Worm (Caenorhabditis elegans) whole organism, L3 larva: ENCODE data around the gene C03A3.1.

Experiments used
- R02D3.7 ChIP-seq: fragments of 150-350 bp; optimal IDR thresholded peaks from 2 replicates; lab custom pipeline; 2014; ENCODE audit warnings: missing biosample characterization, missing genetic modification characterization
- ZK546.5 ChIP-seq: sonication (generic microtip); optimal IDR thresholded peaks from 2 replicates; lab custom pipeline; 2017; ENCODE audit warnings: missing biosample characterization, missing genetic modification characterization
- ama-1 ChIP-seq: fragments of 150-350 bp; optimal IDR thresholded peaks from 2 replicates; lab custom pipeline; 2018
- ceh-28 ChIP-seq: fragments of 150-350 bp; optimal IDR thresholded peaks from 2 replicates; lab custom pipeline; 2014; ENCODE audit warnings: missing biosample characterization, missing genetic modification reagents, missing genetic modification characterization
- ceh-82 ChIP-seq: fragments of 150-350 bp; optimal IDR thresholded peaks from 2 replicates; lab custom pipeline; 2014; ENCODE audit warnings: missing biosample characterization, missing genetic modification characterization
- ceh-9 ChIP-seq: sonication (generic microtip); optimal IDR thresholded peaks from 2 replicates; lab custom pipeline; 2018; ENCODE audit warnings: missing biosample characterization, missing genetic modification characterization
- daf-12 ChIP-seq: fragments of 150-350 bp; optimal IDR thresholded peaks from 2 replicates; lab custom pipeline; 2014; ENCODE audit warnings: missing biosample characterization, missing genetic modification reagents, missing genetic modification characterization
- egl-27 ChIP-seq: sonication (generic microtip); optimal IDR thresholded peaks from 4 replicates; lab custom pipeline; 2017; ENCODE audit warnings: missing biosample characterization, missing genetic modification reagents, missing genetic modification characterization
- egl-5 ChIP-seq: fragments of 150-350 bp; optimal IDR thresholded peaks from 2 replicates; lab custom pipeline; 2017; ENCODE audit warnings: missing biosample characterization, missing genetic modification reagents, missing genetic modification characterization, inconsistent platforms
- elt-2 ChIP-seq: sonication (generic microtip); optimal IDR thresholded peaks from 2 replicates; lab custom pipeline; 2016; ENCODE audit warnings: missing genetic modification reagents, mild to moderate bottlenecking, missing genetic modification characterization, missing compliant biosample characterization
- fkh-10 ChIP-seq: sonication (generic microtip); optimal IDR thresholded peaks from 2 replicates; lab custom pipeline; 2017; ENCODE audit warnings: missing biosample characterization, missing genetic modification reagents, missing genetic modification characterization
- fkh-2 ChIP-seq: fragments of 150-350 bp; optimal IDR thresholded peaks from 2 replicates; lab custom pipeline; 2014; ENCODE audit warnings: missing biosample characterization, missing genetic modification reagents, missing genetic modification characterization
- hmg-11 ChIP-seq: sonication (generic microtip); optimal IDR thresholded peaks from 2 replicates; lab custom pipeline; 2016; ENCODE audit warnings: missing genetic modification characterization, missing compliant biosample characterization
- jun-1 ChIP-seq: fragments of 150-350 bp; optimal IDR thresholded peaks from 2 replicates; lab custom pipeline; 2014; ENCODE audit warnings: missing biosample characterization, missing genetic modification reagents, missing genetic modification characterization
- lin-15B ChIP-seq: fragments of 150-350 bp; optimal IDR thresholded peaks from 2 replicates; lab custom pipeline; 2014; ENCODE audit warnings: missing biosample characterization, missing genetic modification characterization
- lin-39 ChIP-seq: fragments of 150-350 bp; optimal IDR thresholded peaks from 2 replicates; lab custom pipeline; 2018; ENCODE audit warnings: missing biosample characterization, missing genetic modification reagents, missing genetic modification characterization
- lsy-12 ChIP-seq: sonication (generic microtip); optimal IDR thresholded peaks from 2 replicates; lab custom pipeline; 2016; ENCODE audit warnings: mild to moderate bottlenecking, missing genetic modification characterization, missing compliant biosample characterization
- mdl-1 ChIP-seq: fragments of 150-350 bp; optimal IDR thresholded peaks from 2 replicates; lab custom pipeline; 2014; ENCODE audit warnings: missing biosample characterization, missing genetic modification characterization
- mml-1 ChIP-seq: fragments of 150-350 bp; sonication (generic microtip); optimal IDR thresholded peaks from 3 replicates; lab custom pipeline; 2014; ENCODE audit warnings: missing biosample characterization, missing genetic modification characterization
- nfya-1 ChIP-seq: sonication (generic microtip); optimal IDR thresholded peaks from 2 replicates; lab custom pipeline; 2017; ENCODE audit warnings: missing genetic modification characterization, mild to moderate bottlenecking, missing compliant biosample characterization, antibody characterized with exemption, moderate library complexity; ENCODE audit not compliant: insufficient read depth
- nhr-23 ChIP-seq: fragments of 150-350 bp; optimal IDR thresholded peaks from 2 replicates; lab custom pipeline; 2014; ENCODE audit warnings: missing biosample characterization, missing genetic modification reagents, missing genetic modification characterization
- nhr-237 ChIP-seq: fragments of 150-350 bp; optimal IDR thresholded peaks from 2 replicates; lab custom pipeline; 2014; ENCODE audit warnings: missing biosample characterization, missing genetic modification characterization
- nhr-43 ChIP-seq: sonication (generic microtip); optimal IDR thresholded peaks from 2 replicates; lab custom pipeline; 2016; ENCODE audit warnings: mild to moderate bottlenecking, missing genetic modification characterization, missing compliant biosample characterization; ENCODE audit not compliant: poor library complexity, severe bottlenecking
- nhr-76 ChIP-seq: fragments of 150-350 bp; sonication (generic microtip); optimal IDR thresholded peaks from 5 replicates; lab custom pipeline; 2014; ENCODE audit warnings: missing biosample characterization, missing genetic modification characterization
- nhr-77 ChIP-seq: fragments of 150-350 bp; optimal IDR thresholded peaks from 2 replicates; lab custom pipeline; 2014; ENCODE audit warnings: missing biosample characterization, missing genetic modification characterization
- pha-4 ChIP-seq: fragments of 150-350 bp; optimal IDR thresholded peaks from 2 replicates; lab custom pipeline; 2014; ENCODE audit warnings: missing biosample characterization, missing genetic modification reagents, missing genetic modification characterization
- sea-2 ChIP-seq: fragments of 150-350 bp; sonication (generic microtip); optimal IDR thresholded peaks from 4 replicates; lab custom pipeline; 2014; ENCODE audit warnings: missing biosample characterization, missing genetic modification reagents, missing genetic modification characterization
- snpc-4 ChIP-seq: fragments of 150-350 bp; optimal IDR thresholded peaks from 2 replicates; lab custom pipeline; 2014; ENCODE audit warnings: missing biosample characterization, missing genetic modification characterization
- unc-39 ChIP-seq: sonication (generic microtip); optimal IDR thresholded peaks from 4 replicates; lab custom pipeline; 2017; ENCODE audit warnings: missing biosample characterization, missing genetic modification characterization
- unc-62 ChIP-seq: fragments of 150-350 bp; sonication (generic microtip); optimal IDR thresholded peaks from 4 replicates; lab custom pipeline; 2014; ENCODE audit warnings: missing biosample characterization, missing genetic modification reagents, missing genetic modification characterization
- ztf-11 ChIP-seq: fragments of 150-350 bp; optimal IDR thresholded peaks from 2 replicates; lab custom pipeline; 2014; ENCODE audit warnings: missing biosample characterization, missing genetic modification characterization
- ztf-4 ChIP-seq: fragments of 150-350 bp; optimal IDR thresholded peaks from 2 replicates; lab custom pipeline; 2014; ENCODE audit warnings: missing biosample characterization, missing genetic modification characterization

Gene C03A3.1

DNA sequence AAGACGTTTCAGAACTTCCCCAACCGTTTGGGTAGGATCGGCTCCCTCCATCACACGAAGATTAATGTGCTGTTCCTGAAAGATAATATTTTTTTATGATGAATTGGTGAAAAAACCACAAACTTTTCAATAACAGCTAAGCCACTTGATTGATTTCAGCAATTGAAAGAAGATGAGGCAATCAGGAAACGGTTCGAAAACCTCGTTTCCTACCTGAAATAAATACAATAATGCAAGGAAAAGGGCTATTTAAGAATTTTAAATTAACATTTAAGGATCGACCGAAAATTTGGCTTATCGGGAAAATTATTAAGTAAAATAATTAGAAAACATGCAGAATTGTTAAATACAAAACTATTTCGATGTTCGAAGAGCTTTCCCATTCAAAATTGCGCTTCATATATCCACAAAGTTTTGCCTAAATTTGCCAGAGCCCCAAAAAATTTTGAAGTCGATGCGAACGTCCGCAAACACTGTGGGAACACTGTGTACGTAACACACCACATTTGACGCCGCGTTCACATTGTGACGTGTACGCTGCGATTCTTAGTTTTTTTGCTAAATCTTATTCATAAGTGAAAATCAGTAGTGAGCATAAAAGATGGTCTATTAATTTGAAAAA, 34.5 kb upstream of the C03A3.1 start, which contains the start of gene C34F6.9:
C34F6.9 (minus strand) TSS at position 51 of the 622 bp plus-strand sequence.
- TF ChIP-seq nhr-77 (tag; lab: Kevin White, UChicago) = no peak
- TF ChIP-seq nhr-23 (tag; lab: Kevin White, UChicago) = no peak
- TF ChIP-seq hmg-11 (tag; lab: Kevin White, UChicago) = peak; percentile 31
- TF ChIP-seq, all 47 proteins: peak for 1

DNA sequence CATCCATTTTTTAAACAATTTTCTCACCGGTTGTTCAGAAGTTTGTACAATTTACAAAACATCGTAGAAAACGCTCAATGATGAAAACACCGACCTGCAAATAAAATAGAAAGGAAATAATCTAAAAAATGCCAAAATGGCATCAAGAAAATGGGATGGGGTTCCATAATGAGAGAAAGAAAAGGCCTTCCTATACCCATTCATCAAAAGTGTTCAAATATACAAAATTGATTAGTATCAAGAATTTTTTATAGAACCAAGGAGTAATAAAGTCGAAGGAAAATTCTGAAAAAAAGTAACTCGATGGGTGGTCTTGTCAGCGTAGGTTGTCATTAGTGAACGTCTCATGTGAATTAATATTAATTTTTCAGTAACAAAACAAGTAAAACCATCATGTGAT, 30.6 kb upstream of the C03A3.1 start, which contains the start of gene C34F6.12:
C34F6.12 (minus strand) TSS at position 101 of the 400 bp plus-strand sequence.
- TF ChIP-seq egl-5 (tag; lab: Kevin White, UChicago) (no peak), ceh-82 (no peak), mdl-1 (tag; lab: Kevin White, UChicago) (no peak), fkh-10 (GFP tag; lab: Kevin White, UChicago) (no peak), ama-1 (no peak), nhr-237 (tag; lab: Kevin White, UChicago) (no peak), ztf-11 (tag; lab: Kevin White, UChicago) (no peak), ZK546.5 (tag; lab: Kevin White, UChicago) (no peak), lsy-12 (tag; lab: Kevin White, UChicago) (no peak), R02D3.7 (tag; lab: Kevin White, UChicago) (no peak), lin-15B (tag; lab: Kevin White, UChicago) (no peak), daf-12 (tag; lab: Kevin White, UChicago) (no peak), mml-1 (tag; lab: Kevin White, UChicago) (no peak)

DNA sequence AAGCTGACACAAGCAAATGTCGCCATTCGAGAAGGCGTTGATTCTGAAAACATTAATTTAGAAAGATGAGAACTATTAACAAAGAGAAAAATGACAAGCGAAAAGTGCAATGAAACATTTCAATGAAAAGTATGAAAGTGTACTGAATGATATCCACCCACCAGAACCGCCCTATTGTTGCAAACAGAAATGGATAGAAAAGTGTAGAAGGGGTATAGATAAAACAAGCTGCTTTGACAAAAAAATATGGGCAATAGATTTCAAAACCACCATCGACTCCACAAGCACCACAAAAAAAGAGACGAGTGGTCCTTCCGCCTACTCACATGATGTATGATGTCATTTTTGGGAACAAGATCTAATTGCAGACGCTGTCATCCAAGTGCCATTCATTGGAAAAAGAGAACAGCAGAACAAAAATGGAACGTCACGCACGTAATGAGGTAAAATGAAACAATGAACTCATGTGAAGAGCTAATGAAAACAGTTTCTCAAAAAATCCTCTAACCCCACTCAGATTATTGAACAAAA, 16.5 kb upstream of the C03A3.1 start, which contains the start of gene C34F6.10:
C34F6.10 (minus strand) TSS at position 51 of the 531 bp plus-strand sequence.
- TF ChIP-seq lin-39 (tag; lab: Kevin White, UChicago) (peak; percentile 1), nhr-77 (tag; lab: Kevin White, UChicago) (no peak), ama-1 (peak; percentile 5), lsy-12 (tag; lab: Kevin White, UChicago) (peak; percentile 16), nfya-1 (tag; lab: Kevin White, UChicago) (peak; percentile 5)

DNA sequence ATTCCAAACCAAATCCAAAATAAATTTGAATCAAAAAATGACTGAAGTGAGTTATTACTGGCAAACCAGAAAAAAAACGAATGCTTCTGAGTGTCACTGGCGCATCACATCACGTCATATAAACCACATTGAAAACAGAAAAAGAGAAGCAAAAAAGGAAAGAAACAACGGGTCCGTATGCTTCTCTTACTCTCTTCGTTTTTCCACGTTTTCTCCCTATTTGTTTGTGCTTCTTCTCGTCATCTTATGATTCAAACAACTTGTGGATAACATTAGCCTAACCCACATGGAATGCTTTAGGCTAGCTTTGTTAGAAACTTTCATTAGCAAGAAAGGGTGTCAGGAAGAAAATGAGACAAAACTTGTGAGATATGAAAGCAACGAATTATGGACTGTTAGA, 15.7 kb upstream of the C03A3.1 start:
- peak; percentile 21 for TF ChIP-seq nfya-1 (tag; lab: Kevin White, UChicago)
- no peak for TF ChIP-seq ceh-9 (tag; lab: Kevin White, UChicago)
- TF ChIP-seq hmg-11 (tag; lab: Kevin White, UChicago) = peak; percentile 14
- TF ChIP-seq, all 47 proteins: peak for 2

DNA sequence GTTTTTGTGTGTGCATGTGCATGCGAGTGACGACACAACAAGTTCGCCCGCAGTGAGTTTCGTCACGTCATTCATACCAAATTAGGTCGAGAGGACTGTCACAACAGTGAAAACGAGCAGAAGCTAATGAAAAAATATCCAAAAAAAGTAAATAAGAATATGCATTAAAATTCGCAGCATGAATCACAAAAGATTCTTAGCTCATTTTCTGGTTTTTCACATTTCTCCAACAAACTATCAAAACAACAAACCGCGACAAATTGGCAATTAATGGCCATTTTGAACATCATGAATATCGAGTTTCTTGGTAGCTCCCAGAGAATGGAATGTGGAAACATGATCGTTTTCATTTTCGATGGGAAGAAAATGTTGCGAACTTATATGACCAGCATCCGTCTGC, 13.6 kb upstream of the C03A3.1 start:
- TF ChIP-seq ceh-82 (no peak), snpc-4 (no peak), unc-39 (tag; lab: Kevin White, UChicago) (no peak), lsy-12 (tag; lab: Kevin White, UChicago) (no peak), fkh-10 (GFP tag; lab: Kevin White, UChicago) (no peak), fkh-2 (no peak), nfya-1 (tag; lab: Kevin White, UChicago) (no peak), elt-2 (no peak), egl-27 (no peak), jun-1 (tag; lab: Kevin White, UChicago) (no peak), ZK546.5 (tag; lab: Kevin White, UChicago) (no peak), ztf-4 (tag; lab: Kevin White, UChicago) (no peak), pha-4 (no peak), unc-62 (GFP tag; lab: Kevin White, UChicago) (no peak), ztf-11 (tag; lab: Kevin White, UChicago) (no peak), ama-1 (no peak), nhr-23 (tag; lab: Kevin White, UChicago) (no peak), mml-1 (tag; lab: Kevin White, UChicago) (no peak), ceh-28 (tag; lab: Kevin White, UChicago) (no peak), nhr-43 (no peak)

DNA sequence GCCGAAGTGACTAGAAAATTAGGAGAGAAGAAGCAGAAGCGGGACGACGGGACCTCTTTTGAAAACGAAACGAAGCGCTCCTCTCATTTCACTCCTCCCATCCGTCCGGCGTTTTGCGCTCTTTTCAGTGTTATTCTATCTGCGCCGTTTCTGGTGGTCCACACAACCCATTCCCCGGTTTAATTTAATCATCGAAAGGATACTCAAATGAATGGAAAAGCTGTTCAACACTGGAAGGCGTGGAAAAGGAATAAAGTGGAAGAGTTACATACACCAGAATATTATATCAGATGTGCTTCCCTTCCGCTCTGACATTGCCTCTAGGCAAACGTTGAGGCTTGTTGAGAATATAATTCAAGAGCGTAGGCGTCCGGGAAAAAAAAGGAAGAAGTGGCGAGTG, 12.1 kb upstream of the C03A3.1 start:
- no peak for TF ChIP-seq nhr-76 (tag; lab: Kevin White, UChicago)
- no peak for TF ChIP-seq ceh-28 (tag; lab: Kevin White, UChicago)
- TF ChIP-seq ztf-11 (tag; lab: Kevin White, UChicago) = no peak
- TF ChIP-seq hmg-11 (tag; lab: Kevin White, UChicago) = peak; percentile 13
- TF ChIP-seq sea-2 = no peak
